Fruit fly (Drosophila melanogaster): ENCODE measurements around the gene CG12523.

CG12523 gene

DNA sequence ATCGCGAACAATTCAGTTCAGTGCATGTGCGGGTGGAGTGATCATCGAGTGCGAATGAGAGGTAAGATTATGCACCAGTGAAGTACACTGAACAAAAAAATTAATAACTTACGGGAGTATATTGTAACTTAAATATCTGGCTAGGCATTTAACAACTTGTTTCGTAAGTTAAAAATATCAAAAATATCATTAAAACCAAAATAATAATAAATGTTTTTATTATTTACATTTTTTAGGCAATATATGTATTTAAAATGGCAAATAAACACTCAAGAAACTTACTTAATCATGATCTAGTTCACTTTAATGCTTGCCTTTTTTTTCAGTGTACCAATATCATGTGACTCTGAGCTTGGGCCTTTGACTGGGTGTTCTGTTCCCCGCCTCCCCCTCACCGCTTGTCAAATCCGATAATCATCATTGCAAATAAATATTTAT lies 16.4 kb upstream of the CG12523 start (continued):
- TF ChIP-seq pzg (GFP tag; optimal IDR thresholded peaks at IDR 0.05), result no peak
- TF ChIP-seq fd96Cb (tag; optimal IDR thresholded peaks at IDR 0.05), result peak; percentile 46
- TF ChIP-seq en (GFP tag; optimal IDR thresholded peaks at IDR 0.05), result no peak
- TF ChIP-seq CG6254 (GFP tag; optimal IDR thresholded peaks at IDR 0.05), result peak; percentile 21
- TF ChIP-seq CG34376 (GFP tag; optimal IDR thresholded peaks at IDR 0.05), result no peak
- TF ChIP-seq CG16779 (GFP tag; IDR thresholded peaks at IDR 0.05), result no peak
- no peak for TF ChIP-seq BtbVII (GFP tag; optimal IDR thresholded peaks at IDR 0.05)
- no peak for TF ChIP-seq eyg (GFP tag; optimal IDR thresholded peaks at IDR 0.05)
- no peak for TF ChIP-seq CG1647 (GFP tag; optimal IDR thresholded peaks at IDR 0.05)
- TF ChIP-seq pros (GFP tag; optimal IDR thresholded peaks at IDR 0.05), result no peak
- no peak for TF ChIP-seq CG3407 (GFP tag; optimal IDR thresholded peaks at IDR 0.05)
- TF ChIP-seq dan (GFP tag; IDR thresholded peaks at IDR 0.05), result no peak
- no peak for TF ChIP-seq bab2 (GFP tag; optimal IDR thresholded peaks at IDR 0.05)
- no peak for TF ChIP-seq ap (GFP tag; IDR thresholded peaks at IDR 0.05)
- peak; percentile 61 for TF ChIP-seq Sox102F (GFP tag; optimal IDR thresholded peaks at IDR 0.05)
- no peak for TF ChIP-seq CG4730 (GFP tag; IDR thresholded peaks at IDR 0.05)
- TF ChIP-seq bcd (GFP tag; optimal IDR thresholded peaks at IDR 0.05), result peak; percentile 37
- no peak for TF ChIP-seq bigmax (GFP tag; optimal IDR thresholded peaks at IDR 0.05)
- no peak for TF ChIP-seq zfh2 (GFP tag; optimal IDR thresholded peaks at IDR 0.05)
- TF ChIP-seq tx (GFP tag; optimal IDR thresholded peaks at IDR 0.05), result no peak
- peak; percentile 7 for TF ChIP-seq Usf (GFP tag; optimal IDR thresholded peaks at IDR 0.05)
- no peak for TF ChIP-seq CG8478 (optimal IDR thresholded peaks at IDR 0.05)
- TF ChIP-seq org-1 (GFP tag; optimal IDR thresholded peaks at IDR 0.05), result no peak
- TF ChIP-seq lab (GFP tag; optimal IDR thresholded peaks at IDR 0.05), result peak; percentile 29
- 0 out of 2 replicates have a peak, but pooled peaks have one; percentile 5 for TF ChIP-seq ranshi (GFP tag; IDR thresholded peaks at IDR 0.05)
- no peak; the same call in 1 of the 2 replicates for TF ChIP-seq Atf6 (GFP tag; IDR thresholded peaks at IDR 0.05)
- TF ChIP-seq pnt (GFP tag; optimal IDR thresholded peaks at IDR 0.05), result no peak
- TF ChIP-seq abd-A (tag; optimal IDR thresholded peaks at IDR 0.05), result no peak
- no peak for TF ChIP-seq CG5953 (GFP tag; IDR thresholded peaks at IDR 0.05)
- TF ChIP-seq CG33557 (GFP tag; optimal IDR thresholded peaks at IDR 0.05), result no peak
- no peak for TF ChIP-seq dimm (GFP tag; IDR thresholded peaks at IDR 0.05)
- no peak for TF ChIP-seq CG3726 (GFP tag; IDR thresholded peaks at IDR 0.05)
- 0 out of 3 replicates have a peak, but pooled peaks have one; percentile 21 for TF ChIP-seq ci (GFP tag; IDR thresholded peaks at IDR 0.05)
- no peak for TF ChIP-seq ftz-f1 (GFP tag; optimal IDR thresholded peaks at IDR 0.05)
- no peak for TF ChIP-seq CG17568 (GFP tag; optimal IDR thresholded peaks at IDR 0.05)
- TF ChIP-seq CG14860 (GFP tag; IDR thresholded peaks at IDR 0.05; ENCODE audit: partially characterized antibody), result no peak
- no peak for TF ChIP-seq Oaz (GFP tag; IDR thresholded peaks at IDR 0.05)
- TF ChIP-seq dm (GFP tag; optimal IDR thresholded peaks at IDR 0.05), result no peak
- TF ChIP-seq luna (GFP tag; optimal IDR thresholded peaks at IDR 0.05), result no peak
- no peak for TF ChIP-seq CG31365 (tag; optimal IDR thresholded peaks at IDR 0.05)
- peak; percentile 26; the same call in 1 of the 2 replicates for TF ChIP-seq esg (GFP tag; conservative IDR thresholded peaks at IDR 0.05)
- TF ChIP-seq exex (tag; optimal IDR thresholded peaks at IDR 0.05), result no peak
- peak; percentile 42 for TF ChIP-seq CG10267 (tag; optimal IDR thresholded peaks at IDR 0.05)
- TF ChIP-seq phol (tag; optimal IDR thresholded peaks at IDR 0.05), result peak; percentile 68
- TF ChIP-seq Fer3 (tag; optimal IDR thresholded peaks at IDR 0.05), result no peak
- no peak for TF ChIP-seq fd102C (GFP tag; optimal IDR thresholded peaks at IDR 0.05)
- TF ChIP-seq Vsx1 (GFP tag; optimal IDR thresholded peaks at IDR 0.05), result no peak
- no peak for TF ChIP-seq Elba2 (GFP tag; optimal IDR thresholded peaks at IDR 0.05)
- no peak for TF ChIP-seq sim (GFP tag; IDR thresholded peaks at IDR 0.05)
- no peak for TF ChIP-seq NC2α (GFP tag; optimal IDR thresholded peaks at IDR 0.05)
- no peak for TF ChIP-seq trh (GFP tag; optimal IDR thresholded peaks at IDR 0.05)
- TF ChIP-seq Atf3 (GFP tag; optimal IDR thresholded peaks at IDR 0.05), result no peak
